Worm (Caenorhabditis elegans) whole organism, early embryonic: ENCODE data around the gene pkn-1.

Source experiments
- F13C5.2 ChIP-seq: sonication (generic microtip); optimal IDR thresholded peaks from 2 replicates; lab custom pipeline; 2017; ENCODE audit warnings: mild to moderate bottlenecking, missing genetic modification characterization, inconsistent platforms, missing compliant biosample characterization
- ama-1 ChIP-seq: fragments of 150-350 bp; optimal IDR thresholded peaks from 2 replicates; lab custom pipeline; 2014
- ets-7 ChIP-seq: sonication (generic microtip); optimal IDR thresholded peaks from 2 replicates; lab custom pipeline; 2016; ENCODE audit warnings: missing genotype, missing genetic modification characterization, missing compliant biosample characterization
- hnd-1 ChIP-seq: sonication (generic microtip); optimal IDR thresholded peaks from 2 replicates; lab custom pipeline; 2016; ENCODE audit warnings: missing genetic modification characterization, missing compliant biosample characterization
- tra-4 ChIP-seq: sonication (generic microtip); optimal IDR thresholded peaks from 2 replicates; lab custom pipeline; 2017; ENCODE audit warnings: missing genetic modification characterization, missing compliant biosample characterization

DNA sequence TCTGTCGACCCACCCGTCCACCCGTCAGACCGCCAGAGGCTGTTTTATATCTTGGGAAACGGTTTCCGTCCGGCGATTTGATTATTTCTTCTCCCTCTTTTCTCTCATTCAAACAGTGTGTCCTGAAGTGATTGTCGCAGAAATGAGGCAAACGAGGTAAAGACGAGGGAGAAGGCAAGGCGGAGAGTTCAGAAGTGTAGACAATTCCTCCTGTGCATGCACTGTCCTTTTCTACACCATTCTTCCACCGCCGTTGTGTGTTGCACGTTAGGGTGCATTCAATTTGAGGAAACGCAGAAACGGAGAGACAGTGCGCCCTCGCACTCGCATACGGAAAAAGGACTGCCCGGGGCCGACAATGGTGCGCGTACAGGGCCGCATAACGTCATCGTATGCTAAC is 1.4 kb upstream of the pkn-1 start:
- no peak for TF ChIP-seq tra-4 (tag; lab: Kevin White, UChicago)
- TF ChIP-seq hnd-1 = no peak
- no peak for TF ChIP-seq ets-7 (tag; lab: Kevin White, UChicago)
- TF ChIP-seq F13C5.2 (tag; lab: Kevin White, UChicago) = no peak
- no peak for TF ChIP-seq ama-1 (lab: Kevin White, UChicago)
